Worm (Caenorhabditis elegans) whole organism, L1 larva: ENCODE data around the gene H10E21.5.

Source experiments
- aha-1 ChIP-seq: fragments of 150-350 bp; optimal IDR thresholded peaks from 2 replicates; lab custom pipeline; 2014; ENCODE audit warnings: missing biosample characterization, missing genetic modification characterization
- elt-3 ChIP-seq, 6 experiments: fragments of 150-350 bp in 1 of 6; sonication (generic microtip); optimal IDR thresholded peaks; 2 replicates each; lab custom pipeline; 2017 to 2018; ENCODE audit warnings: missing biosample characterization in 6 of 6, missing genetic modification characterization in 6 of 6, inconsistent platforms in 1 of 6
- hpl-2 ChIP-seq: fragments of 150-350 bp; optimal IDR thresholded peaks from 2 replicates; lab custom pipeline; 2014; ENCODE audit warnings: missing biosample characterization, missing genetic modification reagents, missing genetic modification characterization
- isw-1 ChIP-seq: fragments of 200-800 bp; sonication (Bioruptor generic); IDR thresholded peaks from 2 replicates; pipeline ENCODE4 v1.3.6; 2022; ENCODE audit warnings: missing genetic modification characterization, missing compliant biosample characterization
- xbp-1 ChIP-seq: sonication (generic microtip); optimal IDR thresholded peaks from 2 replicates; lab custom pipeline; 2016; ENCODE audit warnings: missing genetic modification characterization, missing compliant biosample characterization

- no peak for TF ChIP-seq isw-1 (GFP tag; lab: Robert Waterston, UW)
- TF ChIP-seq hpl-2 (GFP tag; lab: Kevin White, UChicago): no peak
- no peak for TF ChIP-seq elt-3 (tag; optimal IDR thresholded peaks at IDR 0.05; lab: Kevin White, UChicago)
- no peak for TF ChIP-seq aha-1 (tag; lab: Kevin White, UChicago)
- TF ChIP-seq xbp-1: no peak
Observed at ce11 chrIII:62383-62873, 38.7 kb upstream of the H10E21.5 start.
